Fruit fly (Drosophila melanogaster) whole organism: ENCODE results near the gene CG13012.

ENCODE experiments used
- CG8478 ChIP-seq: fragments of >200 bp; optimal IDR thresholded peaks from 2 replicates; lab custom pipeline; 2018; ENCODE audit warnings: inconsistent platforms
- Dll ChIP-seq: fragments of >200 bp; optimal IDR thresholded peaks from 2 replicates; lab custom pipeline; 2017
- EcR ChIP-seq, 2 experiments: fragments of >200 bp; optimal IDR thresholded peaks; 2 replicates each; lab custom pipeline; 2017; ENCODE audit warnings: missing biosample characterization in 2 of 2, missing genetic modification characterization in 2 of 2, missing genetic modification reagents in 2 of 2
- pan ChIP-seq: fragments of >200 bp; optimal IDR thresholded peaks from 2 replicates; lab custom pipeline; 2017
- psq ChIP-seq: fragments of >200 bp; optimal IDR thresholded peaks from 2 replicates; lab custom pipeline; 2017
- usp ChIP-seq: fragments of >200 bp; optimal IDR thresholded peaks from 2 replicates; lab custom pipeline; 2017; ENCODE audit warnings: missing biosample characterization, missing genetic modification characterization, mixed read lengths

CG13012 gene

DNA sequence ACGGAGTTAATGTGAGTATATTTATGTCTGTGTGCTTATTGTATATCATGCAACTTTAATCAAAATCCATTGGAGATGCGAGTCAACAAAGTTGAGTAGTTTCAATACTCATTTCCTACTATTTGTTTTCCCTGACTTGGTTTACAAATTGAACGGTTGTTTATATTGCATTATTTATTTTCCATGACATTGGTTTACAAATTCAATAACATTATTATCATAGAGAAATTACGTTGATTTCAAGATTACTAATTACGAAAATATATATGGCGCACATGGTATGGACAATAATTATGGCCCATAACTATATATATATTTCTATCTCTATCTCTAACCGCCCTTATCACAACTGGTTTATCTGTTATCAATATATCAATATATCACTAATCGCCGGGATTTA, 15.9 kb downstream of the CG13012 start:
- TF ChIP-seq CG8478 (lab: Kevin White, UChicago) (no peak), EcR (GFP tag; optimal IDR thresholded peaks at IDR 0.05; lab: Kevin White, UChicago) (no peak), Dll (lab: Kevin White, UChicago) (no peak), usp (no peak), psq (lab: Kevin White, UChicago) (no peak), pan (lab: Kevin White, UChicago) (no peak)

DNA sequence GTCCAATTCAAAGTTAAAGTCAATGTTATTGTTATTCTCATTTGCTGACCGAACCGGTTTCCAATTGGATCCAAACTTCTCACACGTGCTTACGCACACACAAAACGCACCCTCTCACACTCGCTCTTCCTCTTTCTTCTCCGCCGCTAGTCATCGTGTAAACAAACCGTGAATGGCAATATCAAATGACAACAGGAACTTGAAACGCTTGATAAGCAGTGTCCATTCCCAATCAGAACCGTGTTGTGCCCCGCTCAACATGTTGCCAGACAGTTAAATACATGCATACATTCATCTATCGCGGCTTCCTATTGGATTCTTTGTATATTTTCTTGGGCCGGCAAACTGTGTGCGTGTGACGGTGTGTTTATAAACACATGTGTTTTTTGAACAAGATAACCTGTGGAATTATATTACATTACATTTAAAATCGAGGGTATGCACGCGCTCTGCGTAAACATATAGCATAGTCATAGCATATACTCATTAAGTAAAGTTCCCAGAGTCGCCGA, 20.8 kb downstream of the CG13012 start:
- no peak for TF ChIP-seq CG8478 (lab: Kevin White, UChicago)
- no peak for TF ChIP-seq usp
- TF ChIP-seq EcR (GFP tag; optimal IDR thresholded peaks at IDR 0.05; lab: Kevin White, UChicago) = no peak
- no peak for TF ChIP-seq Dll (lab: Kevin White, UChicago)
- no peak for TF ChIP-seq psq (lab: Kevin White, UChicago)
- no peak for TF ChIP-seq pan (lab: Kevin White, UChicago)

DNA sequence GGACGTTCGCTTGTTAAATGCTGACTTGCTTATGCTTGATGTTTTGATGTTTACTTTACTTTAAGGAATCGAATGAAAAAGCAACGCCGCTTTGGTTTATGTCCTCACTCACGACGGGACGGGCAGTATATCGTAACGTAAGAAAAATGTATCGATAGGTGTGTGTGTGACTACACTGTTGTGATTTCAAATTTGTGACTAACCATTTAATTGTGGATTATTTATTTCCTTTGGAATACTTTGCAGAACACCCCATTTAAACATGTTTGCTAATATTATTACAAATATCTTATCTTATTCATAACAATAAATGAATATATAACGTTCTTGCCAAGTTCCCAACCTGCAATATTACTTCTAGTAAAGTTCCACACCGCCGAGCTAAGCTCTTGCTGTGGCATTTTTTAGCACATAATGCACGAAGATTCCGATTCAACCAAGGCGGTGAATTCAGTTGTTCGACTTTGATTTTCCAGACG, 21.6 kb downstream of the CG13012 start, which contains the start of the genes Nemp and r:
Nemp (minus strand) TSS at position 85 of the 479 bp plus-strand sequence.
r (plus strand) TSS at position 429 of the 479 bp plus-strand sequence.
- TF ChIP-seq CG8478 (lab: Kevin White, UChicago) = no peak
- TF ChIP-seq pan (lab: Kevin White, UChicago) = no peak
- no peak for TF ChIP-seq Dll (lab: Kevin White, UChicago)
- no peak for TF ChIP-seq psq (lab: Kevin White, UChicago)
- TF ChIP-seq EcR (GFP tag; optimal IDR thresholded peaks at IDR 0.05; lab: Kevin White, UChicago) = no peak
- TF ChIP-seq usp = no peak

dm6 chrX:16651625-16652024, 24.9 kb downstream of the CG13012 start:
- TF ChIP-seq EcR (GFP tag; optimal IDR thresholded peaks at IDR 0.05; lab: Kevin White, UChicago) (no peak), Dll (lab: Kevin White, UChicago) (no peak), CG8478 (lab: Kevin White, UChicago) (no peak), psq (lab: Kevin White, UChicago) (no peak), usp (no peak), pan (lab: Kevin White, UChicago) (no peak)

- TF ChIP-seq CG8478 (lab: Kevin White, UChicago) (no peak), pan (lab: Kevin White, UChicago) (no peak), usp (no peak), psq (lab: Kevin White, UChicago) (no peak), EcR (GFP tag; optimal IDR thresholded peaks at IDR 0.05; lab: Kevin White, UChicago) (no peak), Dll (lab: Kevin White, UChicago) (no peak)
Observed at dm6 chrX:16651098-16651497, 25.5 kb downstream of the CG13012 start, which contains the start of the genes CG32573 and CG42512. TSS of gene CG32573 (plus strand) at chrX:16651376. TSS of gene CG42512 (plus strand) at chrX:16651376.

DNA sequence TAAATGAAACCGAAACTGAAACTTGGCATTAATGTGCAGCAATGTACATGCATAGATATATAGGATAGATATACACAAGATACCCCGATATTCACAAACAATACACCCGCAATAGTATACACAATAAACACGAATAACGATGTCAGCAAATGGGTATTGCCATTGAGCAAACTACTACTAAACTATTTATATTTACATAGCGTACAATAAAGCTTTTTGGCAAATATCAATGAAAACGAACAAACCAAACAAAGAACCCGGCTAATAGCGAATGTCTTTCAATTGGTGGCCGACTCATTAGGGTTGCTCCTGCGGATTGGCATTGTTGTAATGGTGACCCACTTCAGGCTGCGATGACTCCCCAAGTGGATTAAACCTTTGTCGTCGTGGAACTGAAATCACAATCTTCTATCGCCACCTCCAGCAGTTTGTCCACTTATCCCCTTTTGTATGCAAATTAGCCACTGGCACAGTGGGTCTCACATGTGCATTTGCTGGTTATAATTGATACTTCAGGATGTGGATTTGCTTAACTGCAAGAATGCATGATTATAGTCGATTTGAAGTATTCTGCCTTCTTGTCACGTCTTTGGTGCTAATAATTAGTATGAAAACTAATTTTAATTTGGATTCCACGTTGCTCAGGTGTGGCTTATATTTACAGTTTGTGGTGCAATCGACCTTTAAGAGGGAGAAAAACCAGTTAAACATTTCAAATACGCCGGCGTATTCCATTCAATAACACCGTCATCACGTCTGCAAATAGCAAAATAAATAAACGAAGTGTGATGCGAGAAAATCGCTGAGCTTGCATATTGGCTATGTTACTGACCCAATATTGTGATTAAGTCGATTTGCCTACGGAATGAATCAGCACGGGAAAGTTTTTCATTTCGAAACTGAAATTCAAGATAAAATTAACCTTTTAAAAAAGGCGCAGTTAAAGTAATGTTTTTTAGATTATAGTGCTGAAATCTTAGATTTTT, 26.2 kb downstream of the CG13012 start:
- TF ChIP-seq CG8478 (lab: Kevin White, UChicago) (no peak), Dll (lab: Kevin White, UChicago) (no peak), EcR (GFP tag; optimal IDR thresholded peaks at IDR 0.05; lab: Kevin White, UChicago) (no peak), usp (no peak), pan (lab: Kevin White, UChicago) (no peak), psq (lab: Kevin White, UChicago) (no peak)

- TF ChIP-seq EcR (GFP tag; optimal IDR thresholded peaks at IDR 0.05; lab: Kevin White, UChicago) (no peak), usp (no peak), psq (lab: Kevin White, UChicago) (no peak), CG8478 (lab: Kevin White, UChicago) (no peak)
Observed at dm6 chrX:16648435-16648781, 28.1 kb downstream of the CG13012 start.

dm6 chrX:16647737-16648434, 28.7 kb downstream of the CG13012 start:
- TF ChIP-seq Dll (lab: Kevin White, UChicago) (no peak), psq (lab: Kevin White, UChicago) (no peak), CG8478 (lab: Kevin White, UChicago) (no peak), EcR (GFP tag; optimal IDR thresholded peaks at IDR 0.05; lab: Kevin White, UChicago) (no peak), pan (lab: Kevin White, UChicago) (no peak), usp (no peak)

DNA sequence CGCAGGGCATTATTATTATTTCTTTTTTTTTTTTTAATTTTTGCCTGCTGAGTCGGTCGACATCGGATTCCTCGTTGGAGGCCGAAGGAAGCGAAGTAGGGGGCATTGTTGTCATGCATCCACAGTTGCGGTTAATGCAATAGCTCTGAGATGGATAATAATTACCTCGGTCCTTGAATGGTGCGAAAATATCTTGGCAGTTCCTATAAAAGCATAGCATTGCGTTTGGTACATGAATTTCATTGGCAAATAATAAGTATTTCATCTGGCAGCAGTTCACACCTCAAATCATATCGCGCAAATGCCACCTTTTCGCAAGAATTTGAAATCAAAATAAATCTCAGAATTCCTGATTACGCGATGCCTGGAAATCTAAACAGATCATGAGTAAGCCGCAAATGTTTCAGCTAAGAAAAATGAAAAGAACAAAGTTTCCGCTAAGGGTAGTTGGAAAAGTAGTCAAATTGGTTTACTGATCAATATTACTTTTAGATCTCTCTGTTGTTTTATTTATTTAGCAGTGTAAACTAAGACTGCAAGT, 29.4 kb downstream of the CG13012 start:
- TF ChIP-seq Dll (lab: Kevin White, UChicago) (no peak), EcR (GFP tag; optimal IDR thresholded peaks at IDR 0.05; lab: Kevin White, UChicago) (no peak), usp (no peak), pan (lab: Kevin White, UChicago) (no peak), psq (lab: Kevin White, UChicago) (no peak), CG8478 (lab: Kevin White, UChicago) (no peak)

DNA sequence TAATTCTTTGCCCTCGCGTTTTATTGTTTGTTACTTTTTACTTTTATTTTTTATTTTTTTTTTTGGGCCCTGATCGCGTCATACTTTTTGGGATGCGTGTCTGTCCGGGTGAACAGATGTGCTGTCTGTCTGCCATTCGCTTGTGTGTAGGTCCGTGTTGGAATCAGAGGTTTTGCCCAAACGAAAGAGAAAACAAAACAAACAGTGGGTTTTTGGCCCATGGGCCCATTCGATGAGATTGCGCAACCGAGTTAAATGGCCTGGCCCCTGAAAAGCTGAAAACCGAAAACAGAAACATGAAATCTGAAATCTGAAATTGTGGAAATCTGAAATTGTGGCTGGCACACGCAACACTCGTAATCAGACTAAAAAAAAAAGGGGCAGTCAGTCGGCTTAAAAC, 31.1 kb downstream of the CG13012 start:
- no peak for TF ChIP-seq Dll (lab: Kevin White, UChicago)
- no peak for TF ChIP-seq CG8478 (lab: Kevin White, UChicago)
- TF ChIP-seq EcR (GFP tag; optimal IDR thresholded peaks at IDR 0.05; lab: Kevin White, UChicago) = no peak
- TF ChIP-seq pan (lab: Kevin White, UChicago) = no peak
